Fruit fly (Drosophila melanogaster) Kc167 (cell line): ENCODE data around the gene CG32320.
"Not testable (repeated sequence)": the region's sequence is repeated elsewhere in the genome, so short reads cannot be mapped to it uniquely, and the experiment has no call there.

ENCODE experiments used
- Myc ChIP-seq: fragments of >200 bp; optimal IDR thresholded peaks from 2 replicates; lab custom pipeline; 2017; ENCODE audit warnings: missing external identifiers
- Sin3A ChIP-seq: fragments of >200 bp; optimal IDR thresholded peaks from 2 replicates; lab custom pipeline; 2018; ENCODE audit warnings: missing external identifiers
- h ChIP-seq: fragments of >200 bp; optimal IDR thresholded peaks from 3 replicates; lab custom pipeline; 2018; ENCODE audit warnings: missing external identifiers
- insv ChIP-seq: fragments of >200 bp; optimal IDR thresholded peaks from 3 replicates; lab custom pipeline; 2018; ENCODE audit warnings: missing external identifiers
- psq ChIP-seq: fragments of >200 bp; optimal IDR thresholded peaks from 2 replicates; lab custom pipeline; 2017; ENCODE audit warnings: missing external identifiers
- ttk ChIP-seq: sonication (Bioruptor generic); optimal IDR thresholded peaks from 2 replicates; lab custom pipeline; 2017; ENCODE audit warnings: missing external identifiers

The CG32320 gene

DNA sequence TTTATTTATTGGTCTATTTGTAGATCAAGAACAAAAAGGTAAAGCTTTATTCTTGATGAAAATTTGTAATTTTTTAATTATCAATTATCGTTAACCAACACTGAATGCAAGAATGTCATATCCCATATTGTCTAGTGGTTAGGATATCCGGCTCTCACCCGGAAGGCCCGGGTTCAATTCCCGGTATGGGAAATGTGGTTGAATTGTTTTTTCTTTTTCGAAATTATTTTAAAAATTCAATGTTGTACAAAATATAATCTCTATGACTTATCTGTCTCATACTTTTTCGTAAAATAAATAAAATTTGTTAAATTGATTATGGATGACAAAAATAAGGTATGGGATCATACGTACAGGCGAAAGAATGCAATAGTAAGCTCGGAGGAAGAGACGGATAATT is at the start of gene CG32320:
Gene CG32320, plus strand, starts transcription at position 301 of the 400 bp plus-strand sequence.
- TF ChIP-seq Sin3A, Myc, psq (lab: Kevin White, UChicago): not testable (repeated sequence)

DNA sequence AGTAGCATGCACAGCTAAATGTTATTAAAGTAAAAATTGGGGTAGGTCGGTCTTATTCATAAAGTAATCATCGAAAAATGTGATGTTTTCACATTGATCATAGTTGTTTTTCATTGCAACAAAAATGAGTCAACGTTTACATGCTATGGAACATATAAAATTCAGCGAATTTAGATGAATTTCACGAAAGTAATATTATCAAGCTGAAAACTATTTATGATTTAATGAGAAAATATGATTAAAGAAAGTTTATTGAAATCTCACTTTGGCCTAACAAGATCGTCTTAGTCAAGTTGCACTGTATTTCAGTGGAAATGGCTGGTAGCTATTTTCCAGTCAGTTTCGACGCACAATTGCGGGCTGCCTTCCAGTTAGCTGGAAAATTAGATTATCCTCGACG is 49.5 kb upstream of the CG32320 start:
- no peak for TF ChIP-seq psq (lab: Kevin White, UChicago)
- no peak for TF ChIP-seq insv (lab: Kevin White, UChicago)
- TF ChIP-seq Myc (lab: Kevin White, UChicago), result no peak
- TF ChIP-seq ttk (lab: Kevin White, UChicago), result no peak
- no peak for TF ChIP-seq h (lab: Kevin White, UChicago)
- TF ChIP-seq Sin3A (lab: Kevin White, UChicago), result no peak

DNA sequence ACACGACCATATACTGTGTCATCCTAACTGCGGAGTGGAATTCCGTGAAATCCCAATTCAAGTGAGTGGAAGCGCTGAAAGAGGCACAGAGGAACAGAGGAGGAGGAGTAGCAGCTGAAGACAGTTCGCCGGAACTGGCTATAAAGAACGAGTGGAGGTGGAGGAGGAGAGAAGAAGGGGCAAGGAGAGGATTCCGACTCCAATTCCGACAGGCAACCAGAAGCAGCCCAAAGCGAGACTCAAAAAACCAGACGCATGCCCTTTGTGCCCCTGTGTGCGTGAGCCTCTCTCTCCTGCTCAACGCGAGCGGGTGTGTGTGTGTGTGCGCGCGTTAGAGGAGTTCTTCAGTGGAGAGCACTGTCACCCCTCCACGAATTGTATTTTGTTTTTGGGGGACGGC is 49.0 kb upstream of the CG32320 start:
- no peak for TF ChIP-seq Myc (lab: Kevin White, UChicago)
- no peak for TF ChIP-seq ttk (lab: Kevin White, UChicago)
- no peak for TF ChIP-seq insv (lab: Kevin White, UChicago)
- no peak for TF ChIP-seq h (lab: Kevin White, UChicago)
- no peak for TF ChIP-seq psq (lab: Kevin White, UChicago)
- TF ChIP-seq Sin3A (lab: Kevin White, UChicago), result no peak

DNA sequence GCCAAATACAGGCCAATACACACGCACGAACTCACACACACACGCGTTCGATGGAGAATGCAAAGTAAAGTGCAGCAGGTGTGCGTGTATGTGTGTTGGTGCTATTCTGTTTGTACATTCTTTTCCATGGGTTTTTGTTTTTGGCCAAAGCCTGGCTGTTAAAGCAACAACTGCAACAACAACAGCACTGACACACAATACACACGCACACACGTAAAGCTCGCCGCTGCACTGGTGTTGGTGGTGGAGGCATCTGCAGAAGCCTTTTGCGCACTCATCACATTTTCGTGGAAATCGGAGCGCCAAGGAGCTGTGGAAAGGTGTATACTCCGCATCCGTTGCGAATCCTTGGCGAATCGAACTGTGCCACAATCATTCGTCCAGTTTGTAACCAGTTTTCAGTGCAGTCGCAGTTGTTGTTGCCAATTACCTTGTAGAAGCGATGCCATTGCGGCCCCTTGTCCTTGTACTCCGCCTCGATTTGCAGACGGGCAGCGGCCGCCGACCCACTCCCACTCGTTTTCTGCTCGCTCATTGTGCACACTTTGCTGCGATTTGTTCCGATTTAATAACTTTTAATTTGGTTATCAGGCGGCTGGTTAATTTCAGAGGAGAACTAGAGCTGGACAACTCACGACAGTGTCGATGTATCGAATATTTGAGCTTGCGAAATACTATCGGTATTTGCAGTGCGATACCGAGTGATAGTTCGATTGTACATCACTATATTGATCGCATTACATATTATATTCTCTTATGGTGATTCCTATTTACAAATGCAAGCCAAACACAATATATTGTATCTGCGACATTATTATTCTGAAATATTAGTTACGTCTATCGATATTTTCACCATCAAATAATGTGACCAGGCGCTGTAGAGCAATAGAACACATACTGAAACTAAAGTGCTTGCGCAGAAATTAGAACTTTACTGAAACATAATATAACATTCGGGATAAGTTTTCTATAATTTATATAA is 48.2 kb upstream of the CG32320 start:
- TF ChIP-seq ttk (lab: Kevin White, UChicago) (no peak), insv (lab: Kevin White, UChicago) (no peak), h (lab: Kevin White, UChicago) (no peak), Myc (lab: Kevin White, UChicago) (no peak), psq (lab: Kevin White, UChicago) (peak; percentile 85), Sin3A (lab: Kevin White, UChicago) (no peak)

DNA sequence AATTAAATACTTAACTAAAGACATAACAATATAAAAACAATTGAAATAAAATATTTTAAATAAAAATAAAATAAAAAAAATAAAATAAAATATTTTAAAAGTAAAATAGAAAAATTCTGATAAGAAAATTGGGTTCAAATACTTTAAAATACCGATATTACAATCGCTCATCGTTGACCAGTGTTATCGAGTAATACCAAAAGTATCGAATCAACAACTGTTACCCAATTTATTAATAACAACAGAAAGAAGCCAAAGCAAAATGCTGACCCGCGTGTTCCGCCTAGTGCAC is 47.5 kb upstream of the CG32320 start, which contains the start of gene CG9166:
Gene CG9166, plus strand, starts transcription at position 193 of the 292 bp plus-strand sequence.
- no peak for TF ChIP-seq Sin3A (lab: Kevin White, UChicago)
- TF ChIP-seq psq (lab: Kevin White, UChicago), result peak; percentile 31
- TF ChIP-seq ttk (lab: Kevin White, UChicago), result no peak
- TF ChIP-seq h (lab: Kevin White, UChicago), result no peak
- TF ChIP-seq Myc (lab: Kevin White, UChicago), result no peak
- TF ChIP-seq insv (lab: Kevin White, UChicago), result no peak

DNA sequence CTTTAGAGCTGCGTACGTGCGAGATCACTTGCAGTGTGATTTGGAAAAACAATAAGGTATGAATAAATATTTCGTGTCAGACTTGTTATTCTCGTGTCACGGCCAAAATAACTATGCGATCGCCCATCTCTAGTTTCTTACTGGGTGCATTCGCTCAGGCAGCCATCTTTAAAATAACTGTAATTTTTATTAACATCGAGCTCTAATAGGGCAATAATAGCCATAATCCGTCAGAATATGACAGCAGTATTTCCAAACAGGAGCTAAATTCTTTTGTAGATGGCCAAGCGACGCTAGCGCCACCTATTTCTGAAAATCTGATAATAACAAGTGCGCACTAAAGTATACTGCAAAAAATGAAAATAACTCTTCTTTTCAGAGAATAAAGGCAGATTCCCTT is 46.3 kb upstream of the CG32320 start:
- no peak for TF ChIP-seq h (lab: Kevin White, UChicago)

DNA sequence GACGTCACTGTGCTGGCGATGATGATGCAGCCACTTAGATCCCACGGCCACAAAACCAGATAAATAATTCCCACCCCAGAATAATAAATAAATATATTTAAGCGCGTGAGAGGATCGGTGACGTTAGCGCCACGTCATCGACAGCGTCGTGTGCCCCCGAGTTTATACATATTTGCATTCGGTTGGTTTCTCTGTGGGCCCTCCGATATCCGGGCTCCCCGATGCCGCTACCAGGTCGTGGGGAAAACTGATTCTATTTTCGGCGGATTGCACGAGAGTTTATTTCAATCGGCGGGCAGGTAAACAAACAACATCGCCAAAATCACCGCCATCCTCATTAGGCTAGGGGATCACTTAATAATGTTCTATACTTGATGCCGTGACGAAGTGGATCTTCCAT is 44.2 kb upstream of the CG32320 start:
- TF ChIP-seq Sin3A (lab: Kevin White, UChicago), result no peak
- no peak for TF ChIP-seq insv (lab: Kevin White, UChicago)
- TF ChIP-seq psq (lab: Kevin White, UChicago), result no peak
- no peak for TF ChIP-seq Myc (lab: Kevin White, UChicago)
- no peak for TF ChIP-seq ttk (lab: Kevin White, UChicago)
- TF ChIP-seq h (lab: Kevin White, UChicago), result no peak

DNA sequence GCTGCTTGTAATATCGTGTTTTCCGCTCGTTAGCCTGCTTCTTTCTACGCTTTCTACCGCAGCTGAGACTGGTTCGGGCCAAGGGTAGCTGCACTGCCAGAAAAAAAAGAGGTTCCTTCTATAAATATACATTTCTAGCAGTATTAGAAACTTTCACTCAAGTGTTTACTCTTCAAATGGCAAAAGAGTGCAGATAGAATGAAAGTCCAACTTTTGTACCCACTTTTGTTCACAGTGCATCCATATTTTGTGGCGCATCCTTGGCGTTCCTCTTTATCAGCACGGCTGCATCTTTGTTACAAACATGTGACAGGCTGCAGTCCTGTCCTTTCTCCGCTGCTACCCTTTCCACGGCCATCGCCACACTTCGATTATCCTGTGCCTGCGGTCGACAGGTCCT is 40.0 kb upstream of the CG32320 start:
- TF ChIP-seq h (lab: Kevin White, UChicago), result no peak
- no peak for TF ChIP-seq psq (lab: Kevin White, UChicago)
- TF ChIP-seq ttk (lab: Kevin White, UChicago), result no peak
- no peak for TF ChIP-seq Sin3A (lab: Kevin White, UChicago)
- no peak for TF ChIP-seq Myc (lab: Kevin White, UChicago)

DNA sequence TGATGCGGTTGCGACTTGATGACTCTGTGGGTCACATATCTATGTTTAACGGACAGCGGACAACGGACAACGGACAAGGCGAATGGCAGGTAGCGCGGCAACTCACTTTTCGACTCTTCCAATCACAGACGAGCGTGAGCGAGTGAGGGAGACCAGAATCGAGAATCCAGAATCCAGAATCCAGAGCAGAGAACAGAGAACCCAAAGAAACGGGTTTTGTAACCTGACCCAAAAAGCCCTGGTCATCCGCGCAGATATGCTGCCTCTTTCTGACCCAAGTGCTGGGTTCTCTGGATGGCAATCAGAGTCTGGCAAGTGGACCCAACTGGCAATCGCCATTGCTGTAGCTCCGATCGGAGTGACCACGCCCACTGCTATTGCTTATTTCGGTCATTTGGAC is 34.0 kb upstream of the CG32320 start:
- no peak for TF ChIP-seq h (lab: Kevin White, UChicago)
- TF ChIP-seq Sin3A (lab: Kevin White, UChicago), result no peak
- no peak for TF ChIP-seq psq (lab: Kevin White, UChicago)
- no peak for TF ChIP-seq ttk (lab: Kevin White, UChicago)
- no peak for TF ChIP-seq Myc (lab: Kevin White, UChicago)
- no peak for TF ChIP-seq insv (lab: Kevin White, UChicago)

DNA sequence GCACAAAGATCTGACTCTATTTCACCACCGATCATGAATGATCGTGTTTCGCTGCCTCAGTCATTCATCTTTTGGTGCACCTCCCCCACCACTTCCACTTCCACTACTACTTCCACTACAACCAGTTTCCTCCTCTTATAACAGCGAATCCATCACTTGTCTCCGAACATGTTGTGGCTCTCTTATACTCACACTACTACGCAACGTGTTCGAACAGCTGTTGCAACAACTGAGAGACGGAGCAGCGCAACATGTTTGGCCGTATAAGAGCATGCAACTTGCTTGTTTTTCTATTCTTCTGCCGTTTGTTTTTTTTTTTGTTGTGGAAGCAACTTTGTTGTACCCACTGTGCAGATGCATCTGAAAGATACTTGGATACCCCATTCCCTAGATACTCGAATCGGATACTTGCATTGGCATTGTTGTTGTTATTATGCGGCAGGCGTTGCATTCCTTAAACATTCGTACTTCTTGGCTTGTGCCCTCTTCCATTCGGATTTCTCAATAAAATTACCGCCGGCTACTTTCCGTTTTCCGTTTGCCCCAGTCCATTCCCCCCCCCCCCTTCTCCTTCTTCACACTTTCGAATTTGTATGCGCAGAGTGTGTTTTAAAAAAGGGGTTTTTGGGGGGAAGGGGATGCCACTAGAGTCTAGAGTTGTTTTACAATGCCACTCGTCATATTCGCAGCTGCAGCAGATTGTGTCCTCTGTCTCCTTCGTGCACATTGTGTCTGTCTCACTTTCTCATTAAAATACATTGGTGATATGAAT is 31.3 kb upstream of the CG32320 start:
- no peak for TF ChIP-seq Myc (lab: Kevin White, UChicago)
- TF ChIP-seq ttk (lab: Kevin White, UChicago), result no peak
- no peak for TF ChIP-seq insv (lab: Kevin White, UChicago)
- no peak for TF ChIP-seq Sin3A (lab: Kevin White, UChicago)

DNA sequence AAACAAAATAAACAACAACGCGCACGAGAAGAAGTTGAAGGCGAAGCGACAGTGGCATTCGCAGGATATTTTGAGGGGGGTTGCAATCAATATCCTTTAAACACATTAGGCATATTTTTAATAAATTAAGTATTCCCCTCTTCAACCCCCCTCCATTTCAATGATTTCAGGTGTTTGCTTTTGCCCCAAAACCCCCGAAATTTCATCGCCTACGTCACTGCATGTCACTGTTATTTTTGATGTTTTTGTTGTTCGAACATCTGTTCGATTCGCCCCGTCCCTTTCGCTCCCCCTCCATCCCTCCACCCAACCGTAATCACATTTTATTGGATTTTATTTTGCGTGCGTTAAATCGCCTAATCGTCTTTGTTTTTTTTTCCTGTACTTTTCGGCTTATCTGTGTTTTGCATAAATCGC is 30.2 kb upstream of the CG32320 start:
- TF ChIP-seq Sin3A (lab: Kevin White, UChicago) (no peak), h (lab: Kevin White, UChicago) (no peak), Myc (lab: Kevin White, UChicago) (no peak), insv (lab: Kevin White, UChicago) (no peak), psq (lab: Kevin White, UChicago) (no peak), ttk (lab: Kevin White, UChicago) (no peak)
